Worm (Caenorhabditis elegans) whole organism, L3 larva: ENCODE data around the gene C33H5.13.

ENCODE experiments used
- ama-1 ChIP-seq: fragments of 150-350 bp; optimal IDR thresholded peaks from 2 replicates; lab custom pipeline; 2018
- elt-1 ChIP-seq: fragments of 150-350 bp; optimal IDR thresholded peaks from 2 replicates; lab custom pipeline; 2014; ENCODE audit warnings: missing biosample characterization, missing genetic modification characterization
- elt-3 ChIP-seq, 3 experiments: fragments of 150-350 bp in 1 of 3; sonication (generic microtip) in 2 of 3; optimal IDR thresholded peaks; 2 replicates in 2 of 3; 4 replicates in 1 of 3; lab custom pipeline; 2014 to 2017; ENCODE audit warnings: missing biosample characterization in 3 of 3, missing genetic modification characterization in 3 of 3
- lin-39 ChIP-seq: fragments of 150-350 bp; optimal IDR thresholded peaks from 2 replicates; lab custom pipeline; 2018; ENCODE audit warnings: missing biosample characterization, missing genetic modification reagents, missing genetic modification characterization
- nhr-11 ChIP-seq: fragments of 150-350 bp; optimal IDR thresholded peaks from 2 replicates; lab custom pipeline; 2014; ENCODE audit warnings: missing biosample characterization, missing genetic modification characterization
- snpc-4 ChIP-seq: fragments of 150-350 bp; optimal IDR thresholded peaks from 2 replicates; lab custom pipeline; 2014; ENCODE audit warnings: missing biosample characterization, missing genetic modification characterization
- ztf-4 ChIP-seq: fragments of 150-350 bp; optimal IDR thresholded peaks from 2 replicates; lab custom pipeline; 2014; ENCODE audit warnings: missing biosample characterization, missing genetic modification characterization

DNA sequence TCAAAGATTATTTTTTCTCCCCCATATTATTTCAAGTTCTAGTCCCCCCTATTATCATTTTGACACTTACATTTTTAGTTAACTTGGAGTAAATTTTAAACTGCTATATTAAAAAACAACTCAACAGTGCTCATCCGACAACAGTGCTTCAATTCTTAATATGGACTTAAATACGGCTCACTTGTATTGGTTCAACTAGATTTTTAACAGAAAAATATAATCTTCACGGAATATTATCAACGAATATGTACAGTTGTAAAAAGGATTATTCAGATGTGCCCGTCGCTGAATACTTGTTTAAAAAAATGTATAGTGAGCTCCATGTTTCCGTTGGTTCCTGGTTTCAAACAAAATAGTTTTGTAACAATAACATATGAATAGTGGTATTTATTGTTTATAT lies 8.3 kb upstream of the C33H5.13 start:
- TF ChIP-seq elt-3 (tag; optimal IDR thresholded peaks at IDR 0.05; lab: Kevin White, UChicago) (no peak), lin-39 (tag; lab: Kevin White, UChicago) (no peak), nhr-11 (tag; lab: Kevin White, UChicago) (no peak), ama-1 (lab: Kevin White, UChicago) (no peak), snpc-4 (tag; lab: Kevin White, UChicago) (no peak), elt-1 (tag; lab: Kevin White, UChicago) (no peak), ztf-4 (tag; lab: Kevin White, UChicago) (no peak)
